Fruit fly (Drosophila melanogaster) Kc167 (cell line): Measurements from ENCODE around the gene AdamTS-B.

ENCODE experiments used
- insv ChIP-seq: fragments of >200 bp; optimal IDR thresholded peaks from 3 replicates; lab custom pipeline; 2018; ENCODE audit warnings: missing external identifiers
- psq ChIP-seq: fragments of >200 bp; optimal IDR thresholded peaks from 2 replicates; lab custom pipeline; 2017; ENCODE audit warnings: missing external identifiers

DNA sequence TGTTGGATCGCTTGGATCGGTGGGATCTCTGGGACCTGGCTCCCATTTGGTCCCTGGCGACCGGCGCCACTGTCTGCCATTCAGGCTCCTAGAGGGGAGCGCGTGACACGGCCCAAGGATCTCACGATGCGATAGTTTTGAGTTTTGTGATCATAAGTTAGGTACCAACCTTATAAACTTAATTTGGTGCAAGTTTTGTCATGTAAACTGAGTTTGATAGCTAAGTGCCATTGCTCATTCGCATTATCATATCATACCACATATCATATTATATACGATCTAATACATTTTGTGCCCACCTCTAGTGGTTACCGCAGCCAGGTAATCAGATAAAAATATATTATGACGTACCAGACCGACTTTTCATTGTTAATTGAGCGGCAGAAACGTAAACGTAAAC is 2.4 kb upstream of the AdamTS-B start:
- TF ChIP-seq psq (lab: Kevin White, UChicago) (no peak), insv (lab: Kevin White, UChicago) (no peak)
